Worm (Caenorhabditis elegans) whole organism, L1 larva: ENCODE data around the gene F02D8.9.

Experiments used
- C04F5.9 ChIP-seq: sonication (generic microtip); optimal IDR thresholded peaks from 2 replicates; lab custom pipeline; 2016; ENCODE audit warnings: missing genetic modification characterization, missing compliant biosample characterization
- C16A3.4 ChIP-seq: fragments of 150-350 bp; optimal IDR thresholded peaks from 2 replicates; lab custom pipeline; 2014; ENCODE audit warnings: missing biosample characterization, missing genetic modification characterization
- F16B12.6 ChIP-seq: fragments of 150-350 bp; optimal IDR thresholded peaks from 2 replicates; lab custom pipeline; 2014; ENCODE audit warnings: missing biosample characterization, missing genetic modification characterization
- alr-1 ChIP-seq: fragments of 200-800 bp; sonication (Bioruptor generic); optimal IDR thresholded peaks from 2 replicates; lab custom pipeline; 2018; ENCODE audit warnings: borderline replicate concordance, mild to moderate bottlenecking, missing genetic modification characterization, missing compliant biosample characterization
- aly-2 ChIP-seq: fragments of 150-350 bp; optimal IDR thresholded peaks from 2 replicates; lab custom pipeline; 2014; ENCODE audit warnings: missing biosample characterization, missing genetic modification characterization
- ama-1 ChIP-seq: fragments of 150-350 bp; optimal IDR thresholded peaks from 2 replicates; lab custom pipeline; 2014
- blmp-1 ChIP-seq: fragments of 150-350 bp; optimal IDR thresholded peaks from 2 replicates; lab custom pipeline; 2014; ENCODE audit warnings: missing biosample characterization, missing genetic modification characterization
- ceh-88 ChIP-seq: fragments of 200-800 bp; sonication (Bioruptor generic); IDR thresholded peaks from 2 replicates; pipeline ENCODE4 v1.3.6; 2022; ENCODE audit warnings: missing genetic modification characterization, missing compliant biosample characterization
- dpl-1 ChIP-seq, 3 experiments: fragments of 150-350 bp in 2 of 3; sonication (generic microtip) in 1 of 3; optimal IDR thresholded peaks; 2 replicates each; lab custom pipeline; 2014 to 2017; ENCODE audit warnings: missing biosample characterization in 3 of 3, missing genetic modification characterization in 3 of 3, missing genetic modification reagents in 3 of 3
- dsc-1 ChIP-seq: sonication (generic microtip); optimal IDR thresholded peaks from 2 replicates; lab custom pipeline; 2016; ENCODE audit warnings: mild to moderate bottlenecking, missing genetic modification characterization, missing compliant biosample characterization
- efl-1 ChIP-seq, 4 experiments: fragments of 150-350 bp; optimal IDR thresholded peaks in 3 of 4; peaks in 1 of 4; 1 replicate in 1 of 4; 2 replicates in 3 of 4; lab custom pipeline; 2014; ENCODE audit warnings: missing biosample characterization in 2 of 4, missing genetic modification characterization in 2 of 4, missing genetic modification reagents in 2 of 4
- elt-3 ChIP-seq, 6 experiments: fragments of 150-350 bp in 1 of 6; sonication (generic microtip); optimal IDR thresholded peaks; 2 replicates each; lab custom pipeline; 2017 to 2018; ENCODE audit warnings: missing biosample characterization in 6 of 6, missing genetic modification characterization in 6 of 6, inconsistent platforms in 1 of 6
- fos-1 ChIP-seq: fragments of 150-350 bp; optimal IDR thresholded peaks from 2 replicates; lab custom pipeline; 2014; ENCODE audit warnings: missing biosample characterization, missing genetic modification characterization
- grh-1 ChIP-seq: fragments of 200-800 bp; sonication (Bioruptor generic); IDR thresholded peaks from 2 replicates; pipeline ENCODE4 v1.3.6; 2022; ENCODE audit warnings: missing genetic modification reagents, missing genetic modification characterization, missing compliant biosample characterization
- hlh-4 ChIP-seq: sonication (generic microtip); optimal IDR thresholded peaks from 2 replicates; lab custom pipeline; 2016; ENCODE audit warnings: mild to moderate bottlenecking, missing genetic modification characterization, missing compliant biosample characterization
- hpl-2 ChIP-seq: fragments of 150-350 bp; optimal IDR thresholded peaks from 2 replicates; lab custom pipeline; 2014; ENCODE audit warnings: missing biosample characterization, missing genetic modification reagents, missing genetic modification characterization
- lin-13 ChIP-seq: fragments of 150-350 bp; optimal IDR thresholded peaks from 2 replicates; lab custom pipeline; 2014; ENCODE audit warnings: missing biosample characterization, missing genetic modification reagents, missing genetic modification characterization
- lin-14 ChIP-seq: fragments of 200-800 bp; sonication (Bioruptor generic); optimal IDR thresholded peaks from 2 replicates; lab custom pipeline; 2018; ENCODE audit warnings: mild to moderate bottlenecking, missing genetic modification characterization, moderate library complexity, missing compliant biosample characterization
- lin-35 ChIP-seq, 2 experiments: fragments of 150-350 bp; optimal IDR thresholded peaks; 2 replicates each; lab custom pipeline; 2014; ENCODE audit warnings: missing biosample characterization in 2 of 2, missing genetic modification characterization in 2 of 2, missing genetic modification reagents in 2 of 2
- lsy-2 ChIP-seq, 2 experiments: fragments of 150-350 bp; optimal IDR thresholded peaks; 2 replicates each; lab custom pipeline; 2014; ENCODE audit warnings: missing biosample characterization in 2 of 2, missing genetic modification characterization in 2 of 2
- mab-9 ChIP-seq: fragments of 200-800 bp; sonication (Bioruptor generic); IDR thresholded peaks from 2 replicates; pipeline ENCODE4 v1.3.6; 2022; ENCODE audit warnings: missing genetic modification reagents, missing genetic modification characterization, missing compliant biosample characterization
- mdl-1 ChIP-seq, 2 experiments: fragments of 150-350 bp; optimal IDR thresholded peaks; 2 replicates each; lab custom pipeline; 2014 to 2017; ENCODE audit warnings: missing biosample characterization in 2 of 2, missing genetic modification characterization in 2 of 2, inconsistent platforms in 1 of 2
- mep-1 ChIP-seq: fragments of 150-350 bp; optimal IDR thresholded peaks from 2 replicates; lab custom pipeline; 2014; ENCODE audit warnings: missing biosample characterization, missing genetic modification characterization
- nhr-237 ChIP-seq: fragments of 150-350 bp; optimal IDR thresholded peaks from 2 replicates; lab custom pipeline; 2014; ENCODE audit warnings: missing biosample characterization, missing genetic modification characterization
- nhr-28 ChIP-seq: fragments of 150-350 bp; optimal IDR thresholded peaks from 2 replicates; lab custom pipeline; 2014; ENCODE audit warnings: missing biosample characterization, missing genetic modification characterization
- nhr-47 ChIP-seq: sonication (generic microtip); optimal IDR thresholded peaks from 2 replicates; lab custom pipeline; 2016; ENCODE audit warnings: mild to moderate bottlenecking, missing genetic modification characterization, moderate library complexity, missing compliant biosample characterization
- nhr-71 ChIP-seq: sonication (generic microtip); optimal IDR thresholded peaks from 2 replicates; lab custom pipeline; 2016; ENCODE audit warnings: mild to moderate bottlenecking, missing genetic modification characterization, moderate library complexity, missing compliant biosample characterization
- nhr-76 ChIP-seq: sonication (generic microtip); optimal IDR thresholded peaks from 2 replicates; lab custom pipeline; 2017; ENCODE audit warnings: missing biosample characterization, missing genetic modification characterization
- nhr-85 ChIP-seq: sonication (generic microtip); peaks from one replicate; lab custom pipeline; 2016; ENCODE audit warnings: missing genetic modification characterization, inconsistent platforms, missing compliant biosample characterization
- pag-3 ChIP-seq: sonication (generic microtip); optimal IDR thresholded peaks from 2 replicates; lab custom pipeline; 2017; ENCODE audit warnings: missing genetic modification characterization, mild to moderate bottlenecking, missing compliant biosample characterization, antibody characterized with exemption, borderline replicate concordance; ENCODE audit not compliant: insufficient read depth
- pqm-1 ChIP-seq: sonication (generic microtip); optimal IDR thresholded peaks from 3 replicates; lab custom pipeline; 2017; ENCODE audit warnings: missing biosample characterization, missing genetic modification characterization
- skn-1 ChIP-seq: fragments of 150-350 bp; optimal IDR thresholded peaks from 2 replicates; lab custom pipeline; 2014; ENCODE audit warnings: missing biosample characterization, missing genetic modification characterization
- snu-23 ChIP-seq: sonication (generic microtip); optimal IDR thresholded peaks from 2 replicates; lab custom pipeline; 2016; ENCODE audit warnings: missing genetic modification characterization, missing compliant biosample characterization
- sox-4 ChIP-seq: sonication (generic microtip); optimal IDR thresholded peaks from 2 replicates; lab custom pipeline; 2016; ENCODE audit warnings: missing genetic modification characterization, missing compliant biosample characterization
- unc-86 ChIP-seq: sonication (generic microtip); optimal IDR thresholded peaks from 2 replicates; lab custom pipeline; 2016; ENCODE audit warnings: missing genetic modification characterization, missing compliant biosample characterization
- unc-98 ChIP-seq: fragments of 200-800 bp; sonication (Bioruptor generic); IDR thresholded peaks from 2 replicates; pipeline ENCODE4 v1.3.6; 2022; ENCODE audit warnings: missing genetic modification characterization, missing compliant biosample characterization
- zag-1 ChIP-seq: fragments of 150-350 bp; optimal IDR thresholded peaks from 2 replicates; lab custom pipeline; 2014; ENCODE audit warnings: missing biosample characterization, missing genetic modification characterization
- zip-4 ChIP-seq: fragments of 200-800 bp; sonication (Bioruptor generic); optimal IDR thresholded peaks from 2 replicates; lab custom pipeline; 2018; ENCODE audit warnings: mild to moderate bottlenecking, missing genetic modification characterization, moderate library complexity, missing compliant biosample characterization
- ztf-11 ChIP-seq, 2 experiments: sonication (generic microtip); optimal IDR thresholded peaks; 2 replicates each; lab custom pipeline; 2016 to 2017; ENCODE audit warnings: missing genetic modification characterization in 2 of 2, missing biosample characterization in 1 of 2, missing compliant biosample characterization in 1 of 2

F02D8.9 gene

ce11 chrV:14947022-14947421, 8.6 kb downstream of the F02D8.9 start, which contains the start of gene C30G7.4:
C30G7.4 (minus strand) TSS chrV:14947122.
- TF ChIP-seq fos-1 (no peak), nhr-47 (no peak)

ce11 chrV:14945697-14946096, 9.9 kb downstream of the F02D8.9 start, which contains the start of gene C30G7.3:
C30G7.3 (minus strand) TSS chrV:14945704.
- TF ChIP-seq fos-1 = no peak
- no peak for TF ChIP-seq pqm-1 (tag; lab: Kevin White, UChicago)
- TF ChIP-seq blmp-1 (tag; lab: Kevin White, UChicago) = no peak
- TF ChIP-seq lin-35 (GFP tag; optimal IDR thresholded peaks at IDR 0.05; lab: Kevin White, UChicago) = no peak
- TF ChIP-seq pag-3 (tag; lab: Kevin White, UChicago) = no peak
- no peak for TF ChIP-seq nhr-28
- TF ChIP-seq dpl-1 (GFP tag; optimal IDR thresholded peaks at IDR 0.05; lab: Kevin White, UChicago) = no peak
- TF ChIP-seq ama-1 = no peak
- TF ChIP-seq, all 84 proteins: peak for 0

DNA sequence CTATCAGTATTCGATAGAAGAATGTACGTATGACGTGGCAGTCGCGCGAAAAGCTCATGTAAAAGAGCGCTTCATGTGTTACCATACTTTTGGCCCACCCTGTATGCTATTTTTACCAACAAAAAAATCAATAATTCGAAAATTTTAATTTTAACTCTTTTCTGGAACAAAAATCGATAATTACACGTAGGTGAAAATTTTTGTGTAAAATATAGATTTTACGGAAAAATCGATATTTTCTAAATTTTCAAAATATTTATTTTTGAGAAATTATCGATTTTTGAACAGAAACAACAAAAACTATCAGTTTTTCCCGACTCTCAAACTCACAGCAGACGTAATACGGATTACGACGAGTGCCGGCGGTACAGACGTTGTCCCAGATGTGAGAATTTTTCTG, 10.5 kb downstream of the F02D8.9 start:
- TF ChIP-seq lin-14 (GFP tag; lab: Kevin White, UChicago) (no peak), hpl-2 (GFP tag; lab: Kevin White, UChicago) (no peak), F16B12.6 (tag; lab: Kevin White, UChicago) (no peak), mep-1 (tag; lab: Kevin White, UChicago) (no peak), ceh-88 (GFP tag; lab: Robert Waterston, UW) (no peak), lsy-2 (tag; optimal IDR thresholded peaks at IDR 0.05; lab: Kevin White, UChicago) (no peak), unc-86 (tag; lab: Kevin White, UChicago) (no peak), grh-1 (GFP tag; lab: Robert Waterston, UW) (no peak), blmp-1 (tag; lab: Kevin White, UChicago) (no peak), fos-1 (no peak), lin-13 (GFP tag; lab: Kevin White, UChicago) (no peak), ztf-11 (tag; optimal IDR thresholded peaks at IDR 0.05; lab: Kevin White, UChicago) (no peak)

DNA sequence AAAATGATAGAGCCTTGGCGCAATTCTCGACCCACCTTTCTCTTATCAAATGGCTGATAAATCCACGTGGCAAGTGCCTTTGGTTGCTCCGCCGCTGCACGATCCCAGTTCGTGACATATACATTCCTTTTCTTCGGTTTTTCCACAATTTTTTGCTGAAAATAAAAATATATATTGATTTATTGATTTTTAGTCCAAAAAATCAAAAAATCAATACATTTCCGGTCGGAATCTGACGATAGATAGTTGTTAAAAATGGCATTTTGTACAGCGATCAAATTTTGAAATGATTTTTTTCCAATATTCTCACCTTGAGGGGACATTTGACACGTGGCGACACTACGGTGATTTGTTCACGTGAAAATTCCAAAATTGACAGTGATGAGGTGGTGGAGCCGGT, 11.8 kb downstream of the F02D8.9 start:
- TF ChIP-seq efl-1 (optimal IDR thresholded peaks at IDR 0.05; lab: Kevin White, UChicago) (no peak), efl-1 (GFP tag; optimal IDR thresholded peaks at IDR 0.05 in 1 of 2; lab: Kevin White, UChicago) (peak in 1 of 2 experiments; percentile 7), snu-23 (no peak), mep-1 (tag; lab: Kevin White, UChicago) (no peak), mab-9 (GFP tag; lab: Robert Waterston, UW) (no peak), hlh-4 (tag; lab: Kevin White, UChicago) (no peak), elt-3 (tag; optimal IDR thresholded peaks at IDR 0.05; lab: Kevin White, UChicago) (no peak)
- TF ChIP-seq, all 84 proteins: peak for 1

ce11 chrV:14942898-14943297, 12.7 kb downstream of the F02D8.9 start:
- TF ChIP-seq nhr-71 (tag; lab: Kevin White, UChicago) = no peak
- TF ChIP-seq C16A3.4 = no peak
- TF ChIP-seq pag-3 (tag; lab: Kevin White, UChicago) = no peak
- no peak for TF ChIP-seq zag-1
- TF ChIP-seq mdl-1 (tag; optimal IDR thresholded peaks at IDR 0.05; lab: Kevin White, UChicago) = no peak

- TF ChIP-seq unc-98 (GFP tag; lab: Robert Waterston, UW) (no peak), nhr-76 (tag; lab: Kevin White, UChicago) (no peak), sox-4 (no peak), C04F5.9 (tag; lab: Kevin White, UChicago) (no peak), dsc-1 (tag; lab: Kevin White, UChicago) (no peak), ama-1 (no peak), elt-3 (tag; optimal IDR thresholded peaks at IDR 0.05; lab: Kevin White, UChicago) (no peak), aly-2 (tag; lab: Kevin White, UChicago) (no peak), alr-1 (tag; lab: Kevin White, UChicago) (no peak), zip-4 (GFP tag; lab: Kevin White, UChicago) (no peak), nhr-85 (tag; lab: Kevin White, UChicago) (no peak), nhr-237 (tag; lab: Kevin White, UChicago) (no peak), skn-1 (tag; lab: Kevin White, UChicago) (no peak), zag-1 (no peak)
These were observed 19.0 kb downstream of the F02D8.9 start, which contains the start of gene C30G7.2 for ce11 chrV:14936587-14936986. C30G7.2 (plus strand) TSS chrV:14936887.
